Worm (Caenorhabditis elegans) whole organism, L4/young adult: Measurements from ENCODE around the gene W03C9.6.

Experiments
- dao-5 ChIP-seq: sonication (generic microtip); optimal IDR thresholded peaks from 2 replicates; lab custom pipeline; 2016; ENCODE audit warnings: missing genotype, missing genetic modification characterization, moderate library complexity, missing compliant biosample characterization
- him-1 ChIP-seq: sonication (generic microtip); optimal IDR thresholded peaks from 2 replicates; lab custom pipeline; 2016; ENCODE audit warnings: missing genotype, missing genetic modification reagents, missing genetic modification characterization, missing compliant biosample characterization

DNA sequence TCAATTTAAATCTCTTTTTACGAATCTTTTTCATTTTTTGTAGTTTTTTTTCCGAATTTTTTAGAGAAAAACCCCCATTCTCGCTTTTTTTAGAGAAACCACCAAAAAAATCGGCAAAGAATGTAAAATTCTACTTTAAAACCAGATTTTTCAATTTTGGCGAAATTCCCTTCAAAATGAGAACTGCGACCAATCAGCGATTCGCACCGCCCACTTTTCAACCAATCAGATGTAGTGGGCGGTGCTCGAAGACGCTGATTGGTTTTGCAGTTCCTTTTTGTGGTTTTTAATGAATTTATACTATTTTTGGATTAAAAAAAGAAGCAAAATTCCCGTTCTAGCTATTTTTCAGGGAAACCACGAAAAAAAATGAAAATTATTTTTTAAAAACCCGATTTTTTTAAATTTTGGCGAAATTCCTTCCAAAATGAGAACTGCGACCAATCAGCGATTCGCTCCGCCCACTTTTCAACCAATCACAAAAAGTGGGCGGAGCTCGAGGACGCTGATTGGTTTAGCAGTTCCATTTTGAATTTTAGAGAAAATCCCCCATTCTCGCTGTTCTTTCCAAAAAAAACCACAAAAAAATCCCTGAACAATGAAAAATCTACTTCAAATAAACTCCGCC lies 16.8 kb downstream of the W03C9.6 start:
- no peak for TF ChIP-seq him-1 (tag; lab: Kevin White, UChicago)
- no peak for TF ChIP-seq dao-5 (tag; lab: Kevin White, UChicago)
